Worm (Caenorhabditis elegans) whole organism, L2 larva: ENCODE results near the gene ttr-9.

Experiments
- C34F6.9 ChIP-seq: fragments of 150-350 bp; optimal IDR thresholded peaks from 2 replicates; lab custom pipeline; 2014; ENCODE audit warnings: missing biosample characterization, missing genetic modification characterization
- F13H6.1 ChIP-seq: sonication (generic microtip); optimal IDR thresholded peaks from 2 replicates; lab custom pipeline; 2016; ENCODE audit warnings: missing genetic modification characterization, missing compliant biosample characterization
- R02D3.7 ChIP-seq: fragments of 150-350 bp; optimal IDR thresholded peaks from 2 replicates; lab custom pipeline; 2014; ENCODE audit warnings: missing biosample characterization, missing genetic modification characterization
- Y55F3AM.14 ChIP-seq: fragments of 200-800 bp; sonication (Bioruptor generic); optimal IDR thresholded peaks from 2 replicates; lab custom pipeline; 2018; ENCODE audit warnings: mild to moderate bottlenecking, missing genetic modification characterization, missing compliant biosample characterization
- alr-1 ChIP-seq: fragments of 150-350 bp; optimal IDR thresholded peaks from 2 replicates; lab custom pipeline; 2014; ENCODE audit warnings: missing biosample characterization, missing genetic modification characterization
- ama-1 ChIP-seq: fragments of 150-350 bp; optimal IDR thresholded peaks from 2 replicates; lab custom pipeline; 2018; ENCODE audit warnings: inconsistent platforms
- blmp-1 ChIP-seq: sonication (generic microtip); optimal IDR thresholded peaks from 2 replicates; lab custom pipeline; 2017; ENCODE audit warnings: missing genetic modification characterization, mild to moderate bottlenecking, missing compliant biosample characterization, antibody characterized with exemption, moderate library complexity; ENCODE audit not compliant: insufficient read depth
- ceh-16 ChIP-seq: fragments of 150-350 bp; optimal IDR thresholded peaks from 2 replicates; lab custom pipeline; 2014; ENCODE audit warnings: missing biosample characterization, missing genetic modification characterization
- ceh-82 ChIP-seq: fragments of 150-350 bp; optimal IDR thresholded peaks from 2 replicates; lab custom pipeline; 2014; ENCODE audit warnings: missing biosample characterization, missing genetic modification characterization
- crh-2 ChIP-seq: sonication (generic microtip); optimal IDR thresholded peaks from 2 replicates; lab custom pipeline; 2017; ENCODE audit warnings: missing biosample characterization, missing genetic modification characterization
- dmd-4 ChIP-seq: sonication (generic microtip); optimal IDR thresholded peaks from 2 replicates; lab custom pipeline; 2017; ENCODE audit warnings: missing biosample characterization, missing genetic modification characterization
- gmeb-1 ChIP-seq: fragments of 150-350 bp; optimal IDR thresholded peaks from 2 replicates; lab custom pipeline; 2014; ENCODE audit warnings: missing biosample characterization, missing genetic modification characterization
- lin-11 ChIP-seq: fragments of 150-350 bp; sonication (generic microtip); optimal IDR thresholded peaks from 2 replicates; lab custom pipeline; 2014; ENCODE audit warnings: missing biosample characterization, missing genetic modification characterization, inconsistent platforms, mixed read lengths
- lin-13 ChIP-seq: fragments of 150-350 bp; optimal IDR thresholded peaks from 2 replicates; lab custom pipeline; 2014; ENCODE audit warnings: missing biosample characterization, missing genetic modification reagents, missing genetic modification characterization
- lin-39 ChIP-seq: fragments of 150-350 bp; optimal IDR thresholded peaks from 2 replicates; lab custom pipeline; 2014; ENCODE audit warnings: missing biosample characterization, missing genetic modification reagents, missing genetic modification characterization
- lsy-2 ChIP-seq, 2 experiments: fragments of 150-350 bp in 1 of 2; sonication (generic microtip) in 1 of 2; optimal IDR thresholded peaks; 2 replicates each; lab custom pipeline; 2014 to 2017; ENCODE audit warnings: missing biosample characterization in 2 of 2, missing genetic modification characterization in 2 of 2
- mbf-1 ChIP-seq: sonication (generic microtip); optimal IDR thresholded peaks from 2 replicates; lab custom pipeline; 2017; ENCODE audit warnings: missing biosample characterization, missing genetic modification characterization
- mdl-1 ChIP-seq, 2 experiments: fragments of 150-350 bp in 1 of 2; sonication (generic microtip) in 1 of 2; optimal IDR thresholded peaks; 2 replicates each; lab custom pipeline; 2017; ENCODE audit warnings: missing biosample characterization in 2 of 2, missing genetic modification characterization in 2 of 2
- nhr-10 ChIP-seq: sonication (generic microtip); optimal IDR thresholded peaks from 2 replicates; lab custom pipeline; 2017; ENCODE audit warnings: missing biosample characterization, missing genetic modification characterization
- nhr-11 ChIP-seq: fragments of 150-350 bp; optimal IDR thresholded peaks from 2 replicates; lab custom pipeline; 2014; ENCODE audit warnings: missing biosample characterization, missing genetic modification characterization
- nhr-129 ChIP-seq: fragments of 150-350 bp; optimal IDR thresholded peaks from 2 replicates; lab custom pipeline; 2014; ENCODE audit warnings: missing biosample characterization, missing genetic modification characterization
- nhr-21 ChIP-seq: fragments of 150-350 bp; optimal IDR thresholded peaks from 2 replicates; lab custom pipeline; 2014; ENCODE audit warnings: missing biosample characterization, missing genetic modification characterization
- nhr-23 ChIP-seq: fragments of 150-350 bp; optimal IDR thresholded peaks from 2 replicates; lab custom pipeline; 2014; ENCODE audit warnings: missing biosample characterization, missing genetic modification reagents, missing genetic modification characterization
- nhr-237 ChIP-seq: fragments of 150-350 bp; optimal IDR thresholded peaks from 2 replicates; lab custom pipeline; 2014; ENCODE audit warnings: missing biosample characterization, missing genetic modification characterization
- nhr-6 ChIP-seq: fragments of 150-350 bp; optimal IDR thresholded peaks from 2 replicates; lab custom pipeline; 2014; ENCODE audit warnings: missing biosample characterization, missing genetic modification characterization
- nhr-77 ChIP-seq: fragments of 150-350 bp; optimal IDR thresholded peaks from 2 replicates; lab custom pipeline; 2014; ENCODE audit warnings: missing biosample characterization, missing genetic modification characterization
- skn-1 ChIP-seq: sonication (generic microtip); optimal IDR thresholded peaks from 2 replicates; lab custom pipeline; 2017; ENCODE audit warnings: missing biosample characterization, missing genetic modification characterization
- sma-3 ChIP-seq: sonication (generic microtip); optimal IDR thresholded peaks from 2 replicates; lab custom pipeline; 2016; ENCODE audit warnings: missing genetic modification reagents, missing genetic modification characterization, missing compliant biosample characterization
- sma-9 ChIP-seq, 2 experiments: fragments of 150-350 bp in 1 of 2; sonication (generic microtip) in 1 of 2; optimal IDR thresholded peaks; 2 replicates each; lab custom pipeline; 2014 to 2016; ENCODE audit warnings: missing genetic modification characterization in 2 of 2, mild to moderate bottlenecking in 1 of 2, missing biosample characterization in 1 of 2, missing compliant biosample characterization in 1 of 2, missing genetic modification reagents in 1 of 2, moderate library complexity in 1 of 2
- snpc-4 ChIP-seq: fragments of 150-350 bp; optimal IDR thresholded peaks from 2 replicates; lab custom pipeline; 2014; ENCODE audit warnings: missing biosample characterization, missing genetic modification characterization
- unc-62 ChIP-seq: fragments of 150-350 bp; optimal IDR thresholded peaks from 2 replicates; lab custom pipeline; 2014; ENCODE audit warnings: missing biosample characterization, missing genetic modification reagents, missing genetic modification characterization
- zag-1 ChIP-seq: fragments of 150-350 bp; optimal IDR thresholded peaks from 2 replicates; lab custom pipeline; 2014; ENCODE audit warnings: missing biosample characterization, missing genetic modification characterization
- ztf-1 ChIP-seq: fragments of 200-800 bp; sonication (Bioruptor generic); conservative IDR thresholded peaks from 2 replicates; pipeline ENCODE4 v1.3.6; 2022; ENCODE audit warnings: missing genetic modification characterization, missing compliant biosample characterization
- ztf-11 ChIP-seq: sonication (generic microtip); optimal IDR thresholded peaks from 2 replicates; lab custom pipeline; 2017; ENCODE audit warnings: missing biosample characterization, missing genetic modification characterization
- ztf-4 ChIP-seq: fragments of 150-350 bp; optimal IDR thresholded peaks from 2 replicates; lab custom pipeline; 2014; ENCODE audit warnings: missing biosample characterization, missing genetic modification characterization

The ttr-9 gene

ce11 chrIV:9496306-9496705 is 9.8 kb downstream of the ttr-9 start, which contains the start of gene sru-3:
TSS of gene sru-3 (plus strand) at chrIV:9496606.
- no peak for TF ChIP-seq skn-1 (tag; lab: Kevin White, UChicago)
- no peak for TF ChIP-seq nhr-237 (tag; lab: Kevin White, UChicago)
- no peak for TF ChIP-seq nhr-11 (tag; lab: Kevin White, UChicago)
- TF ChIP-seq, all 48 proteins: peak for 0

DNA sequence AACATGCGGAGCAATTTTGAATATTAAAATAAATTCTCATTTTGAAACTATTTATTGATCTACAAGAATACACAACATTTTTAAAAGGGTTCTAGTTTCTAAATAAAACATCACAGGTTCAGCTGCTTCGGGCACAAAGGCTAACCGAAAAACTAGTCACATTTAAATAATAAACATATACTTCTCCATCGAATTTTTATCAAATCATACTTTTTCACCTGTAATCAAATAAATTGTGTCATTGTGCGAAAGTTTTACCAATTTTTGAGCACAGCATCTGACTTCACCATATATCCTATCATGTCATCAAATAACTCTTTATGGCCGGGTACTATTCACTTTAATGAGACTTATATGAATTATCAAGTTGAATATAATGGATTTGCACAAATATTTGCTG is 15.8 kb downstream of the ttr-9 start, which contains the start of gene sru-6:
sru-6 (plus strand) TSS at position 301 of the 400 bp plus-strand sequence.
- no peak for TF ChIP-seq nhr-129 (tag; lab: Kevin White, UChicago)
- no peak for TF ChIP-seq ztf-1 (GFP tag; lab: Robert Waterston, UW)
- TF ChIP-seq alr-1 (tag; lab: Kevin White, UChicago), result no peak
- no peak for TF ChIP-seq dmd-4 (tag; lab: Kevin White, UChicago)
- TF ChIP-seq nhr-6 (tag; lab: Kevin White, UChicago), result no peak
- TF ChIP-seq R02D3.7 (tag; lab: Kevin White, UChicago), result no peak
- no peak for TF ChIP-seq ceh-16
- TF ChIP-seq lsy-2 (tag; optimal IDR thresholded peaks at IDR 0.05; lab: Kevin White, UChicago), result no peak
- TF ChIP-seq nhr-77 (tag; lab: Kevin White, UChicago), result no peak
- TF ChIP-seq crh-2 (tag; lab: Kevin White, UChicago), result no peak
- TF ChIP-seq snpc-4, result no peak
- no peak for TF ChIP-seq gmeb-1 (tag; lab: Kevin White, UChicago)
- no peak for TF ChIP-seq nhr-237 (tag; lab: Kevin White, UChicago)
- no peak for TF ChIP-seq mbf-1 (tag; lab: Kevin White, UChicago)
- no peak for TF ChIP-seq blmp-1
- TF ChIP-seq ztf-4 (tag; lab: Kevin White, UChicago), result no peak
- TF ChIP-seq, all 48 proteins: peak for 0

- TF ChIP-seq nhr-237 (tag; lab: Kevin White, UChicago), result no peak
- no peak for TF ChIP-seq ceh-82 (tag; lab: Kevin White, UChicago)
- TF ChIP-seq sma-9 (GFP tag; optimal IDR thresholded peaks at IDR 0.05; lab: Kevin White, UChicago), result no peak
- TF ChIP-seq sma-9 (tag; optimal IDR thresholded peaks at IDR 0.05; lab: Kevin White, UChicago), result no peak
- TF ChIP-seq F13H6.1 (tag; lab: Kevin White, UChicago), result no peak
- no peak for TF ChIP-seq nhr-6 (tag; lab: Kevin White, UChicago)
- no peak for TF ChIP-seq R02D3.7 (tag; lab: Kevin White, UChicago)
- TF ChIP-seq alr-1 (tag; lab: Kevin White, UChicago), result no peak
- TF ChIP-seq ztf-4 (tag; lab: Kevin White, UChicago), result no peak
- no peak for TF ChIP-seq C34F6.9 (tag; lab: Kevin White, UChicago)
- no peak for TF ChIP-seq ama-1 (lab: Kevin White, UChicago)
- TF ChIP-seq Y55F3AM.14 (GFP tag; lab: Kevin White, UChicago), result no peak
- TF ChIP-seq mdl-1 (tag; optimal IDR thresholded peaks at IDR 0.05; lab: Kevin White, UChicago), result no peak
- no peak for TF ChIP-seq nhr-23 (tag; lab: Kevin White, UChicago)
- TF ChIP-seq lin-11 (tag; lab: Kevin White, UChicago), result no peak
- TF ChIP-seq crh-2 (tag; lab: Kevin White, UChicago), result no peak
- no peak for TF ChIP-seq lin-39 (tag; lab: Kevin White, UChicago)
- TF ChIP-seq nhr-11 (tag; lab: Kevin White, UChicago), result no peak
- no peak for TF ChIP-seq nhr-21 (tag; lab: Kevin White, UChicago)
- TF ChIP-seq, all 48 proteins: peak for 0
Measured at ce11 chrIV:9488315-9488714, 17.8 kb downstream of the ttr-9 start, which contains the start of gene sru-1. TSS of gene sru-1 (plus strand) at chrIV:9488615.

- no peak for TF ChIP-seq zag-1 (tag; lab: Kevin White, UChicago)
- no peak for TF ChIP-seq nhr-11 (tag; lab: Kevin White, UChicago)
- no peak for TF ChIP-seq nhr-237 (tag; lab: Kevin White, UChicago)
- TF ChIP-seq F13H6.1 (tag; lab: Kevin White, UChicago), result no peak
- no peak for TF ChIP-seq ztf-11 (tag; lab: Kevin White, UChicago)
- no peak for TF ChIP-seq unc-62 (GFP tag; lab: Kevin White, UChicago)
- TF ChIP-seq nhr-129 (tag; lab: Kevin White, UChicago), result no peak
- TF ChIP-seq sma-9 (GFP tag; optimal IDR thresholded peaks at IDR 0.05; lab: Kevin White, UChicago), result no peak
- TF ChIP-seq sma-9 (tag; optimal IDR thresholded peaks at IDR 0.05; lab: Kevin White, UChicago), result no peak
- TF ChIP-seq alr-1 (tag; lab: Kevin White, UChicago), result no peak
- TF ChIP-seq snpc-4, result no peak
- no peak for TF ChIP-seq ceh-82 (tag; lab: Kevin White, UChicago)
- no peak for TF ChIP-seq gmeb-1 (tag; lab: Kevin White, UChicago)
- no peak for TF ChIP-seq lin-11 (tag; lab: Kevin White, UChicago)
- no peak for TF ChIP-seq lin-13 (GFP tag; lab: Kevin White, UChicago)
- no peak for TF ChIP-seq Y55F3AM.14 (GFP tag; lab: Kevin White, UChicago)
- TF ChIP-seq sma-3 (GFP tag; lab: Kevin White, UChicago), result no peak
- TF ChIP-seq nhr-10, result no peak
Measured at ce11 chrIV:9486779-9487178, 19.4 kb downstream of the ttr-9 start.
